Worm (Caenorhabditis elegans): Measurements from ENCODE around the gene kin-9.

kin-9 gene

ce11 chrX:8438756-8439155, 6.3 kb downstream of the kin-9 start:
- TF ChIP-seq nhr-2 (tag; optimal IDR thresholded peaks at IDR 0.05) (no peak), lsy-2 (tag; optimal IDR thresholded peaks at IDR 0.05) (no peak), drap-1 (GFP tag; optimal IDR thresholded peaks at IDR 0.05) (no peak), mep-1 (tag; optimal IDR thresholded peaks at IDR 0.05) (no peak), zip-8 (tag; optimal IDR thresholded peaks at IDR 0.05) (no peak), ces-1 (GFP tag; optimal IDR thresholded peaks at IDR 0.05) (no peak), elt-3 (tag; optimal IDR thresholded peaks at IDR 0.05) (no peak), nhr-237 (tag; optimal IDR thresholded peaks at IDR 0.05) (no peak), lin-13 (tag; optimal IDR thresholded peaks at IDR 0.05) (no peak), snpc-4 (tag; optimal IDR thresholded peaks at IDR 0.05) (no peak), hlh-1 (tag; optimal IDR thresholded peaks at IDR 0.05) (no peak), ceh-43 (GFP tag; optimal IDR thresholded peaks at IDR 0.05) (no peak), unc-62 (GFP tag; optimal IDR thresholded peaks at IDR 0.05) (no peak), M03D4.4 (tag; optimal IDR thresholded peaks at IDR 0.05) (no peak)

ce11 chrX:8440001-8440735, 7.7 kb downstream of the kin-9 start:
- TF ChIP-seq bed-3 (GFP tag; optimal IDR thresholded peaks at IDR 0.05) (no peak), unc-62 (GFP tag; optimal IDR thresholded peaks at IDR 0.05) (peak; percentile 15), snpc-4 (tag; optimal IDR thresholded peaks at IDR 0.05) (no peak), ceh-39 (tag; optimal IDR thresholded peaks at IDR 0.05) (no peak)

ce11 chrX:8444922-8445321, 12.5 kb downstream of the kin-9 start:
- peak; percentile 94 for TF ChIP-seq ces-1 (GFP tag; optimal IDR thresholded peaks at IDR 0.05)
- no peak for TF ChIP-seq snpc-4 (tag; optimal IDR thresholded peaks at IDR 0.05)

ce11 chrX:8446108-8446507, 13.6 kb downstream of the kin-9 start, which contains the start of gene F16F9.1:
Gene F16F9.1, plus strand, starts transcription at chrX:8446408.
- TF ChIP-seq ham-2 (GFP tag; optimal IDR thresholded peaks at IDR 0.05) (no peak), elt-3 (tag; optimal IDR thresholded peaks at IDR 0.05) (no peak), mls-2 (tag; optimal IDR thresholded peaks at IDR 0.05) (no peak), zip-8 (tag; optimal IDR thresholded peaks at IDR 0.05) (no peak), lsy-2 (tag; optimal IDR thresholded peaks at IDR 0.05) (no peak)

ce11 chrX:8455590-8456166, 23.2 kb downstream of the kin-9 start, which contains the start of gene dpy-6:
Gene dpy-6, minus strand, starts transcription at chrX:8455640.
- TF ChIP-seq hlh-1 (tag; optimal IDR thresholded peaks at IDR 0.05) = no peak
- TF ChIP-seq blmp-1 (tag; optimal IDR thresholded peaks at IDR 0.05) = no peak
- no peak for TF ChIP-seq ces-1 (GFP tag; optimal IDR thresholded peaks at IDR 0.05)
- no peak for TF ChIP-seq drap-1 (GFP tag; optimal IDR thresholded peaks at IDR 0.05)
- TF ChIP-seq nhr-76 (tag; optimal IDR thresholded peaks at IDR 0.05) = no peak
- no peak for TF ChIP-seq unc-120 (tag; optimal IDR thresholded peaks at IDR 0.05; ENCODE audit: poor library complexity, severe bottlenecking)
- no peak for TF ChIP-seq nhr-237 (tag; optimal IDR thresholded peaks at IDR 0.05)
- TF ChIP-seq nhr-12 (tag; optimal IDR thresholded peaks at IDR 0.05) = no peak
- no peak for TF ChIP-seq nhr-28 (tag; optimal IDR thresholded peaks at IDR 0.05)
- no peak for TF ChIP-seq elt-1 (tag; optimal IDR thresholded peaks at IDR 0.05; ENCODE audit: borderline replicate concordance, insufficient read depth)
- TF ChIP-seq unc-62 (GFP tag; optimal IDR thresholded peaks at IDR 0.05) = no peak
- no peak for TF ChIP-seq mab-5 (tag; optimal IDR thresholded peaks at IDR 0.05)

- TF ChIP-seq flh-1 (GFP tag; optimal IDR thresholded peaks at IDR 0.05) = no peak
- no peak for TF ChIP-seq mls-2 (tag; optimal IDR thresholded peaks at IDR 0.05)
- no peak for TF ChIP-seq drap-1 (GFP tag; optimal IDR thresholded peaks at IDR 0.05)
- TF ChIP-seq lsy-2 (tag; optimal IDR thresholded peaks at IDR 0.05) = no peak
- no peak for TF ChIP-seq ceh-43 (GFP tag; optimal IDR thresholded peaks at IDR 0.05)
Observed at ce11 chrX:8457314-8457713, 24.9 kb downstream of the kin-9 start, which contains the start of gene F16F9.3. Gene F16F9.3, plus strand, starts transcription at chrX:8457614.

ce11 chrX:8459789-8460188, 27.3 kb downstream of the kin-9 start:
- TF ChIP-seq nhr-76 (tag; optimal IDR thresholded peaks at IDR 0.05) (no peak), zip-8 (tag; optimal IDR thresholded peaks at IDR 0.05) (no peak), mep-1 (tag; optimal IDR thresholded peaks at IDR 0.05) (no peak), ceh-39 (tag; optimal IDR thresholded peaks at IDR 0.05) (no peak), ces-1 (GFP tag; optimal IDR thresholded peaks at IDR 0.05) (no peak), nhr-2 (tag; optimal IDR thresholded peaks at IDR 0.05) (no peak), elt-1 (tag; optimal IDR thresholded peaks at IDR 0.05; ENCODE audit: borderline replicate concordance, insufficient read depth) (no peak), nhr-237 (tag; optimal IDR thresholded peaks at IDR 0.05) (no peak), nhr-28 (tag; optimal IDR thresholded peaks at IDR 0.05) (no peak), unc-120 (tag; optimal IDR thresholded peaks at IDR 0.05; ENCODE audit: poor library complexity, severe bottlenecking) (no peak), mls-2 (tag; optimal IDR thresholded peaks at IDR 0.05) (no peak), M03D4.4 (tag; optimal IDR thresholded peaks at IDR 0.05) (no peak), pha-4 (tag; optimal IDR thresholded peaks at IDR 0.05) (no peak), lin-32 (GFP tag; optimal IDR thresholded peaks at IDR 0.05) (no peak)
